Worm (Caenorhabditis elegans) whole organism, L4 larva: Measurements from ENCODE around the gene xpd-1.

Source experiments
- F26F4.8 ChIP-seq: fragments of 200-800 bp; sonication (Bioruptor generic); conservative IDR thresholded peaks from 2 replicates; pipeline ENCODE4 v1.3.6; 2022; ENCODE audit warnings: missing genetic modification characterization, missing compliant biosample characterization
- T20F7.1 ChIP-seq: fragments of 200-800 bp; sonication (Bioruptor generic); optimal IDR thresholded peaks from 2 replicates; lab custom pipeline; 2018; ENCODE audit warnings: mild to moderate bottlenecking, missing genetic modification characterization, missing compliant biosample characterization
- Y48G9A.11 ChIP-seq: fragments of 200-800 bp; sonication (Bioruptor generic); IDR thresholded peaks from 2 replicates; pipeline ENCODE4 v1.3.6; 2022; ENCODE audit warnings: missing genetic modification reagents, missing genetic modification characterization, missing compliant biosample characterization
- ZK337.2 ChIP-seq: fragments of 200-800 bp; sonication (Bioruptor generic); IDR thresholded peaks from 2 replicates; pipeline ENCODE4 v1.3.6; 2022; ENCODE audit warnings: missing genetic modification reagents, missing genetic modification characterization, missing compliant biosample characterization
- ZK546.5 ChIP-seq, 2 experiments: sonication (generic microtip); optimal IDR thresholded peaks; 2 replicates each; lab custom pipeline; 2017; ENCODE audit warnings: missing biosample characterization in 2 of 2, missing genetic modification characterization in 2 of 2
- aha-1 ChIP-seq: fragments of 150-350 bp; peaks from one replicate; lab custom pipeline; 2014; ENCODE audit warnings: missing biosample characterization, missing genetic modification characterization
- arid-1 ChIP-seq: fragments of 200-800 bp; sonication (Bioruptor generic); conservative IDR thresholded peaks from 2 replicates; pipeline ENCODE4 v1.3.6; 2022; ENCODE audit warnings: missing genetic modification reagents, missing genetic modification characterization, missing compliant biosample characterization
- attf-4 ChIP-seq: sonication (generic microtip); optimal IDR thresholded peaks from 3 replicates; lab custom pipeline; 2017; ENCODE audit warnings: missing biosample characterization, missing genetic modification characterization
- ceh-20 ChIP-seq: fragments of 200-800 bp; sonication (Bioruptor generic); IDR thresholded peaks from 2 replicates; pipeline ENCODE4 v1.3.6; 2022; ENCODE audit warnings: missing genetic modification reagents, missing genetic modification characterization, missing compliant biosample characterization
- ceh-28 ChIP-seq: fragments of 150-350 bp; optimal IDR thresholded peaks from 2 replicates; lab custom pipeline; 2014; ENCODE audit warnings: missing biosample characterization, missing genetic modification reagents, missing genetic modification characterization
- cey-2 ChIP-seq: sonication (generic microtip); optimal IDR thresholded peaks from 3 replicates; lab custom pipeline; 2017; ENCODE audit warnings: missing genetic modification characterization, mild to moderate bottlenecking, missing compliant biosample characterization, antibody characterized with exemption, borderline replicate concordance; ENCODE audit not compliant: insufficient read depth
- daf-16 ChIP-seq, 3 experiments: sonication (generic microtip); optimal IDR thresholded peaks; 2 replicates each; lab custom pipeline; 2016 to 2017; ENCODE audit warnings: missing genetic modification characterization in 3 of 3, missing genetic modification reagents in 3 of 3, mild to moderate bottlenecking in 2 of 3, missing compliant biosample characterization in 2 of 3, missing biosample characterization in 1 of 3, moderate library complexity in 1 of 3
- dmd-6 ChIP-seq: fragments of 200-800 bp; sonication (Bioruptor generic); IDR thresholded peaks from 2 replicates; pipeline ENCODE4 v1.3.6; 2022; ENCODE audit warnings: missing genetic modification reagents, missing genetic modification characterization, missing compliant biosample characterization
- dpl-1 ChIP-seq: fragments of 150-350 bp; optimal IDR thresholded peaks from 2 replicates; lab custom pipeline; 2014; ENCODE audit warnings: missing biosample characterization, missing genetic modification reagents, missing genetic modification characterization
- egl-27 ChIP-seq: sonication (generic microtip); optimal IDR thresholded peaks from 3 replicates; lab custom pipeline; 2017; ENCODE audit warnings: missing biosample characterization, missing genetic modification reagents, missing genetic modification characterization
- fkh-10 ChIP-seq: fragments of 150-350 bp; optimal IDR thresholded peaks from 2 replicates; lab custom pipeline; 2014; ENCODE audit warnings: missing biosample characterization, missing genetic modification reagents, missing genetic modification characterization
- gei-8 ChIP-seq: fragments of 200-800 bp; sonication (Bioruptor generic); optimal IDR thresholded peaks from 2 replicates; lab custom pipeline; 2018; ENCODE audit warnings: mild to moderate bottlenecking, missing genetic modification characterization, missing compliant biosample characterization
- lin-38 ChIP-seq: fragments of 200-800 bp; sonication (Bioruptor generic); IDR thresholded peaks from 2 replicates; pipeline ENCODE4 v1.3.6; 2022; ENCODE audit warnings: missing genetic modification reagents, missing genetic modification characterization, missing compliant biosample characterization
- lsy-2 ChIP-seq, 2 experiments: fragments of 150-350 bp in 1 of 2; sonication (generic microtip) in 1 of 2; optimal IDR thresholded peaks; 2 replicates each; lab custom pipeline; 2014 to 2017; ENCODE audit warnings: missing biosample characterization in 2 of 2, missing genetic modification characterization in 2 of 2
- madf-5 ChIP-seq, 2 experiments: fragments of 200-800 bp; sonication (Bioruptor generic); IDR thresholded peaks; 2 replicates each; pipeline ENCODE4 v1.3.6; 2022; ENCODE audit warnings: missing compliant biosample characterization in 2 of 2, missing genetic modification characterization in 2 of 2
- madf-9 ChIP-seq: fragments of 200-800 bp; sonication (Bioruptor generic); conservative IDR thresholded peaks from 2 replicates; pipeline ENCODE4 v1.3.6; 2022; ENCODE audit warnings: missing genetic modification reagents, missing genetic modification characterization, missing compliant biosample characterization
- mdt-29 ChIP-seq: fragments of 200-800 bp; sonication (Bioruptor generic); IDR thresholded peaks from 2 replicates; pipeline ENCODE4 v1.3.6; 2022; ENCODE audit warnings: missing genetic modification reagents, missing genetic modification characterization, missing compliant biosample characterization
- nhr-237 ChIP-seq: sonication (generic microtip); optimal IDR thresholded peaks from 2 replicates; lab custom pipeline; 2017; ENCODE audit warnings: missing biosample characterization, missing genetic modification characterization
- nhr-41 ChIP-seq: fragments of 200-800 bp; sonication (Bioruptor generic); IDR thresholded peaks from 2 replicates; pipeline ENCODE4 v1.3.6; 2022; ENCODE audit warnings: missing genetic modification reagents, missing genetic modification characterization, missing compliant biosample characterization
- nhr-42 ChIP-seq: fragments of 200-800 bp; sonication (Bioruptor generic); IDR thresholded peaks from 2 replicates; pipeline ENCODE4 v1.3.6; 2022; ENCODE audit warnings: missing genetic modification characterization, missing compliant biosample characterization
- nhr-48 ChIP-seq: sonication (generic microtip); optimal IDR thresholded peaks from 2 replicates; lab custom pipeline; 2016; ENCODE audit warnings: mild to moderate bottlenecking, missing genetic modification characterization, missing compliant biosample characterization
- php-3 ChIP-seq: fragments of 200-800 bp; sonication (Bioruptor generic); IDR thresholded peaks from 2 replicates; pipeline ENCODE4 v1.3.6; 2022; ENCODE audit warnings: missing genetic modification reagents, missing genetic modification characterization, missing compliant biosample characterization
- snpc-1.2 ChIP-seq: fragments of 200-800 bp; sonication (Bioruptor generic); IDR thresholded peaks from 2 replicates; pipeline ENCODE4 v1.3.6; 2022; ENCODE audit warnings: missing genetic modification reagents, missing genetic modification characterization, missing compliant biosample characterization
- spr-1 ChIP-seq: sonication (generic microtip); optimal IDR thresholded peaks from 2 replicates; lab custom pipeline; 2016; ENCODE audit warnings: mild to moderate bottlenecking, missing genetic modification characterization, missing compliant biosample characterization
- spr-3 ChIP-seq: fragments of 200-800 bp; sonication (Bioruptor generic); optimal IDR thresholded peaks from 2 replicates; lab custom pipeline; 2018; ENCODE audit warnings: mild to moderate bottlenecking, missing genetic modification characterization, missing compliant biosample characterization
- unc-39 ChIP-seq: sonication (generic microtip); optimal IDR thresholded peaks from 2 replicates; lab custom pipeline; 2017; ENCODE audit warnings: missing biosample characterization, missing genetic modification characterization
- zag-1 ChIP-seq: fragments of 150-350 bp; optimal IDR thresholded peaks from 2 replicates; lab custom pipeline; 2014; ENCODE audit warnings: missing biosample characterization, missing genetic modification characterization
- zip-11 ChIP-seq: fragments of 200-800 bp; sonication (Bioruptor generic); IDR thresholded peaks from 2 replicates; pipeline ENCODE4 v1.3.6; 2022; ENCODE audit warnings: missing genetic modification characterization, missing compliant biosample characterization
- ztf-11 ChIP-seq: fragments of 150-350 bp; optimal IDR thresholded peaks from 2 replicates; lab custom pipeline; 2014; ENCODE audit warnings: missing biosample characterization, missing genetic modification characterization

The xpd-1 gene

ce11 chrIII:304564-304963 lies 39.7 kb downstream of the xpd-1 start:
- TF ChIP-seq nhr-42 (GFP tag; lab: Robert Waterston, UW): no peak
- TF ChIP-seq aha-1: peak; percentile 19
- TF ChIP-seq, all 104 proteins: peak for 1

ce11 chrIII:311174-311573 lies 46.3 kb downstream of the xpd-1 start:
- TF ChIP-seq ZK337.2 (no peak), gei-8 (no peak), cey-2 (tag; lab: Kevin White, UChicago) (no peak), dmd-6 (GFP tag; lab: Robert Waterston, UW) (no peak), snpc-1.2 (GFP tag; lab: Robert Waterston, UW) (no peak), ZK546.5 (tag; optimal IDR thresholded peaks at IDR 0.05; lab: Kevin White, UChicago) (no peak), daf-16 (GFP tag; optimal IDR thresholded peaks at IDR 0.05; lab: Kevin White, UChicago) (no peak), daf-16 (tag; optimal IDR thresholded peaks at IDR 0.05; lab: Kevin White, UChicago) (no peak), fkh-10 (GFP tag; lab: Kevin White, UChicago) (no peak)

ce11 chrIII:312873-313272 lies 48.0 kb downstream of the xpd-1 start:
- TF ChIP-seq ceh-20 (GFP tag; lab: Robert Waterston, UW) (no peak), aha-1 (peak; percentile 99), Y48G9A.11 (no peak), ztf-11 (tag; lab: Kevin White, UChicago) (no peak), madf-5 (GFP tag; IDR thresholded peaks at IDR 0.05; lab: Robert Waterston, UW) (no peak), ZK546.5 (tag; optimal IDR thresholded peaks at IDR 0.05; lab: Kevin White, UChicago) (peak in 1 of 2 experiments; percentile 15), arid-1 (GFP tag; lab: Robert Waterston, UW) (no peak), attf-4 (peak; percentile 18), egl-27 (peak; percentile 35), F26F4.8 (GFP tag; lab: Robert Waterston, UW) (no peak), lsy-2 (tag; optimal IDR thresholded peaks at IDR 0.05; lab: Kevin White, UChicago) (no peak), dmd-6 (GFP tag; lab: Robert Waterston, UW) (no peak), php-3 (no peak)

- TF ChIP-seq T20F7.1: no peak
- no peak for TF ChIP-seq nhr-41 (GFP tag; lab: Robert Waterston, UW)
- TF ChIP-seq mdt-29: no peak
- TF ChIP-seq madf-9 (GFP tag; lab: Robert Waterston, UW): no peak
- no peak for TF ChIP-seq ZK546.5 (tag; optimal IDR thresholded peaks at IDR 0.05; lab: Kevin White, UChicago)
- TF ChIP-seq nhr-48 (tag; lab: Kevin White, UChicago): no peak
- no peak for TF ChIP-seq snpc-1.2 (GFP tag; lab: Robert Waterston, UW)
- TF ChIP-seq lin-38: no peak
- no peak for TF ChIP-seq spr-3
- TF ChIP-seq ztf-11 (tag; lab: Kevin White, UChicago): no peak
- no peak for TF ChIP-seq ceh-28 (tag; lab: Kevin White, UChicago)
- no peak for TF ChIP-seq arid-1 (GFP tag; lab: Robert Waterston, UW)
- no peak for TF ChIP-seq nhr-237
- TF ChIP-seq daf-16 (GFP tag; optimal IDR thresholded peaks at IDR 0.05; lab: Kevin White, UChicago): no peak
- no peak for TF ChIP-seq daf-16 (tag; optimal IDR thresholded peaks at IDR 0.05; lab: Kevin White, UChicago)
- no peak for TF ChIP-seq zip-11 (GFP tag; lab: Robert Waterston, UW)
- no peak for TF ChIP-seq unc-39 (tag; lab: Kevin White, UChicago)
- no peak for TF ChIP-seq dpl-1 (GFP tag; lab: Kevin White, UChicago)
- no peak for TF ChIP-seq spr-1 (tag; lab: Kevin White, UChicago)
- no peak for TF ChIP-seq attf-4
- TF ChIP-seq zag-1 (tag; lab: Kevin White, UChicago): no peak
These were observed 50.3 kb downstream of the xpd-1 start, which contains the start of gene Y50D7A.10 for ce11 chrIII:315160-315559. Y50D7A.10 (plus strand) TSS chrIII:315460.
